Fruit fly (Drosophila melanogaster) whole organism, pupa: ENCODE data around the gene CG5439.
A peak's percentile ranks its signal among the peaks of the same experiment; 100 is the strongest.

Experiments
- CG10348 ChIP-seq: fragments of 200-800 bp; sonication (Bioruptor generic); IDR thresholded peaks from 2 replicates; pipeline ENCODE4 v1.3.6; 2022; ENCODE audit warnings: missing biosample characterization, missing genetic modification characterization
- CG12605 ChIP-seq: fragments of 200-800 bp; sonication (Bioruptor generic); IDR thresholded peaks from 2 replicates; pipeline ENCODE4 v1.3.6; 2022; ENCODE audit warnings: missing biosample characterization, missing genetic modification characterization
- CG13204 ChIP-seq: fragments of 200-800 bp; sonication (Bioruptor generic); optimal IDR thresholded peaks from 2 replicates; lab custom pipeline; 2018; ENCODE audit warnings: missing biosample characterization, mild to moderate bottlenecking, missing genetic modification characterization, moderate library complexity
- CG14655 ChIP-seq: fragments of 200-800 bp; sonication (Bioruptor generic); optimal IDR thresholded peaks from 3 replicates; lab custom pipeline; 2017; ENCODE audit warnings: mild to moderate bottlenecking, missing biosample characterization, missing genetic modification reagents, missing genetic modification characterization
- CG15710 ChIP-seq: fragments of 200-800 bp; sonication (Bioruptor generic); optimal IDR thresholded peaks from 2 replicates; lab custom pipeline; 2018; ENCODE audit warnings: missing biosample characterization, mild to moderate bottlenecking, missing genetic modification characterization, moderate library complexity
- CG17806 ChIP-seq: fragments of 200-800 bp; sonication (Bioruptor generic); optimal IDR thresholded peaks from 2 replicates; lab custom pipeline; 2018; ENCODE audit warnings: missing biosample characterization, mild to moderate bottlenecking, missing genetic modification characterization, moderate library complexity
- CG32121 ChIP-seq: fragments of 200-800 bp; sonication (Bioruptor generic); IDR thresholded peaks from 2 replicates; pipeline ENCODE4 v1.3.6; 2022; ENCODE audit warnings: missing biosample characterization, missing genetic modification characterization
- CG34367 ChIP-seq: fragments of 200-800 bp; sonication (Bioruptor generic); optimal IDR thresholded peaks from 2 replicates; lab custom pipeline; 2018; ENCODE audit warnings: missing biosample characterization, mild to moderate bottlenecking, missing genetic modification characterization
- CG4496 ChIP-seq: fragments of 200-800 bp; sonication (Bioruptor generic); IDR thresholded peaks from 3 replicates; pipeline ENCODE4 v1.3.6; 2022; ENCODE audit warnings: missing biosample characterization, missing genetic modification characterization
- CG8159 ChIP-seq: fragments of 200-800 bp; sonication (Bioruptor generic); optimal IDR thresholded peaks from 3 replicates; lab custom pipeline; 2018; ENCODE audit warnings: missing biosample characterization, mild to moderate bottlenecking, missing genetic modification characterization, moderate library complexity
- CG8301 ChIP-seq: fragments of 200-800 bp; sonication (Bioruptor generic); optimal IDR thresholded peaks from 2 replicates; lab custom pipeline; 2018; ENCODE audit warnings: missing biosample characterization, mild to moderate bottlenecking, missing genetic modification characterization
- CG9948 ChIP-seq: fragments of 200-800 bp; sonication (Bioruptor generic); optimal IDR thresholded peaks from 2 replicates; lab custom pipeline; 2018; ENCODE audit warnings: missing biosample characterization, mild to moderate bottlenecking, missing genetic modification characterization, moderate library complexity
- D1 ChIP-seq: fragments of 200-800 bp; sonication (Bioruptor generic); optimal IDR thresholded peaks from 2 replicates; lab custom pipeline; 2018; ENCODE audit warnings: missing biosample characterization, mild to moderate bottlenecking, missing genetic modification characterization, moderate library complexity
- EcR ChIP-seq: fragments of 200-800 bp; sonication (Bioruptor generic); optimal IDR thresholded peaks from 3 replicates; lab custom pipeline; 2019; ENCODE audit warnings: missing biosample characterization, missing genetic modification characterization, mild to moderate bottlenecking, moderate library complexity, missing genetic modification reagents
- Ets98B ChIP-seq: fragments of 200-800 bp; sonication (Bioruptor generic); IDR thresholded peaks from 2 replicates; pipeline ENCODE4 v1.3.6; 2022; ENCODE audit warnings: missing biosample characterization, missing genetic modification characterization
- Pif1A ChIP-seq: fragments of 200-800 bp; sonication (Bioruptor generic); optimal IDR thresholded peaks from 3 replicates; lab custom pipeline; 2016; ENCODE audit warnings: missing biosample characterization, missing genetic modification characterization
- Pif1B ChIP-seq: fragments of 200-800 bp; sonication (Bioruptor generic); optimal IDR thresholded peaks from 3 replicates; lab custom pipeline; 2016; ENCODE audit warnings: missing biosample characterization, missing genetic modification characterization
- Snoo ChIP-seq: fragments of 200-800 bp; sonication (Bioruptor generic); optimal IDR thresholded peaks from 3 replicates; lab custom pipeline; 2017; ENCODE audit warnings: missing biosample characterization, mild to moderate bottlenecking, missing genetic modification characterization, inconsistent platforms
- fd96Ca ChIP-seq: fragments of 200-800 bp; sonication (Bioruptor generic); IDR thresholded peaks from 3 replicates; pipeline ENCODE4 v1.3.6; 2022; ENCODE audit warnings: missing biosample characterization, missing genetic modification characterization
- gl ChIP-seq: fragments of 200-800 bp; sonication (Bioruptor generic); optimal IDR thresholded peaks from 2 replicates; lab custom pipeline; 2018; ENCODE audit warnings: missing biosample characterization, mild to moderate bottlenecking, missing genetic modification characterization
- rn ChIP-seq: fragments of 200-800 bp; sonication (Bioruptor generic); IDR thresholded peaks from 2 replicates; pipeline ENCODE4 v1.3.6; 2022; ENCODE audit warnings: missing biosample characterization, missing genetic modification characterization

The CG5439 gene

dm6 chr2L:13157903-13158302 is 19.0 kb upstream of the CG5439 start:
- TF ChIP-seq Pif1B (GFP tag; lab: Kevin White, UChicago) (no peak), Pif1A (GFP tag; lab: Kevin White, UChicago) (peak; percentile 29), CG4496 (peak; percentile 25; the same call in 2 of the 3 replicates), Snoo (tag; lab: Kevin White, UChicago) (peak; percentile 6)

dm6 chr2L:13158510-13158909 is 18.4 kb upstream of the CG5439 start, which contains the start of gene Pk34A:
Gene Pk34A (plus strand): TSS chr2L:13158810.
- TF ChIP-seq Ets98B (GFP tag; lab: Robert Waterston, UW) = no peak
- no peak for TF ChIP-seq CG14655 (GFP tag; lab: Kevin White, UChicago)
- no peak for TF ChIP-seq Pif1A (GFP tag; lab: Kevin White, UChicago)
- no peak for TF ChIP-seq EcR
- no peak for TF ChIP-seq CG10348 (GFP tag; lab: Robert Waterston, UW)
- no peak for TF ChIP-seq CG8301 (tag; lab: Kevin White, UChicago)
- TF ChIP-seq Snoo (tag; lab: Kevin White, UChicago) = no peak
- TF ChIP-seq CG12605 (GFP tag; lab: Robert Waterston, UW) = no peak
- no peak for TF ChIP-seq Pif1B (GFP tag; lab: Kevin White, UChicago)
- no peak for TF ChIP-seq rn (GFP tag; lab: Robert Waterston, UW)
- no peak for TF ChIP-seq D1 (tag; lab: Kevin White, UChicago)
- TF ChIP-seq gl (tag; lab: Kevin White, UChicago) = no peak
- TF ChIP-seq CG32121 (GFP tag; lab: Robert Waterston, UW) = no peak
- no peak for TF ChIP-seq CG4496
- TF ChIP-seq CG9948 (tag; lab: Kevin White, UChicago) = no peak
- no peak for TF ChIP-seq CG13204 (GFP tag; lab: Kevin White, UChicago)
- TF ChIP-seq CG34367 = no peak
- TF ChIP-seq CG15710 (tag; lab: Kevin White, UChicago) = no peak
- TF ChIP-seq, all 21 proteins: peak for 0

DNA sequence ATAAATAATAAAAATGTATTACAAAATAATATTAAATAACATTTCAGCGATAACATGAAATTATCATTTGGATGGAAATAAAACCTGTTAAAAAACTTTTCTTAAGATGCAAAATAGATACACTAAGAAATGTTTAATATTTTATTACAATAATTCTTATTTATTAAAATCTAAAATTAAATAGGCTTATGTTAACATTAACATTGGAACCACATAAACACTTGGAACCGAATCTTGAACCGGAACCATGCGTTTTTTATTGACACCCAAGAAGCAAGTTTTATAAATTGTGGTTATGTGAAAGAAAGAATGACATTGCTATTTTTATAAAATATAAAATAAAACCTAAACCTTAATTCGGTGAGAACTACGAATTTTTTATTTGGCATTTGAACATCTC is 16.7 kb upstream of the CG5439 start, which contains the start of gene kmg:
TSS of gene kmg (plus strand) at position 301 of the 400 bp plus-strand sequence.
- TF ChIP-seq CG8301 (tag; lab: Kevin White, UChicago) (no peak), CG4496 (no peak), Snoo (tag; lab: Kevin White, UChicago) (no peak), rn (GFP tag; lab: Robert Waterston, UW) (no peak), CG14655 (GFP tag; lab: Kevin White, UChicago) (no peak), CG34367 (no peak), EcR (no peak), gl (tag; lab: Kevin White, UChicago) (no peak), CG15710 (tag; lab: Kevin White, UChicago) (no peak), Ets98B (GFP tag; lab: Robert Waterston, UW) (no peak), CG32121 (GFP tag; lab: Robert Waterston, UW) (no peak), CG13204 (GFP tag; lab: Kevin White, UChicago) (no peak), CG10348 (GFP tag; lab: Robert Waterston, UW) (no peak), Pif1B (GFP tag; lab: Kevin White, UChicago) (no peak), CG17806 (tag; lab: Kevin White, UChicago) (no peak), CG12605 (GFP tag; lab: Robert Waterston, UW) (no peak), D1 (tag; lab: Kevin White, UChicago) (no peak), CG8159 (tag; lab: Kevin White, UChicago) (no peak), Pif1A (GFP tag; lab: Kevin White, UChicago) (no peak)

dm6 chr2L:13164994-13165801 is 11.8 kb upstream of the CG5439 start, which contains the start of gene Sirt1:
Gene Sirt1 (plus strand): TSS chr2L:13165564.
- peak; percentile 88 for TF ChIP-seq CG9948 (tag; lab: Kevin White, UChicago)
- TF ChIP-seq CG12605 (GFP tag; lab: Robert Waterston, UW) = no peak
- TF ChIP-seq Snoo (tag; lab: Kevin White, UChicago) = peak; percentile 82
- peak; percentile 81 for TF ChIP-seq CG8301 (tag; lab: Kevin White, UChicago)
- TF ChIP-seq EcR = peak; percentile 29
- peak; percentile 80 for TF ChIP-seq CG34367
- TF ChIP-seq Ets98B (GFP tag; lab: Robert Waterston, UW) = peak; percentile 37; the same call in 1 of the 2 replicates
- TF ChIP-seq CG14655 (GFP tag; lab: Kevin White, UChicago) = no peak
- peak; percentile 91 for TF ChIP-seq CG8159 (tag; lab: Kevin White, UChicago)
- TF ChIP-seq Pif1B (GFP tag; lab: Kevin White, UChicago) = no peak
- peak; percentile 87 for TF ChIP-seq CG15710 (tag; lab: Kevin White, UChicago)
- TF ChIP-seq rn (GFP tag; lab: Robert Waterston, UW) = 0 out of 2 replicates have a peak, but pooled peaks have one; percentile 32
- peak; percentile 78 for TF ChIP-seq CG17806 (tag; lab: Kevin White, UChicago)
- TF ChIP-seq gl (tag; lab: Kevin White, UChicago) = peak; percentile 29
- TF ChIP-seq CG13204 (GFP tag; lab: Kevin White, UChicago) = peak; percentile 23
- peak; percentile 44 for TF ChIP-seq Pif1A (GFP tag; lab: Kevin White, UChicago)
- peak; percentile 63 for TF ChIP-seq CG4496
- 0 out of 3 replicates have a peak, but pooled peaks have one; percentile 45 for TF ChIP-seq fd96Ca (GFP tag; lab: Robert Waterston, UW)
- TF ChIP-seq CG10348 (GFP tag; lab: Robert Waterston, UW) = no peak
- TF ChIP-seq D1 (tag; lab: Kevin White, UChicago) = no peak
- TF ChIP-seq CG32121 (GFP tag; lab: Robert Waterston, UW) = 0 out of 2 replicates have a peak, but pooled peaks have one; percentile 13
